Fruit fly (Drosophila melanogaster) whole organism, embryonic: ENCODE measurements around the gene bin.
A peak's percentile ranks its signal among the peaks of the same experiment; 100 is the strongest.

Experiments used
- Bteb2 ChIP-seq: fragments of 200-800 bp; sonication (Bioruptor generic); optimal IDR thresholded peaks from 2 replicates; lab custom pipeline; 2016; ENCODE audit warnings: missing biosample characterization, missing genetic modification characterization
- CG10147 ChIP-seq: fragments of 200-800 bp; sonication (Bioruptor generic); optimal IDR thresholded peaks from 2 replicates; lab custom pipeline; 2019; ENCODE audit warnings: missing biosample characterization, mild to moderate bottlenecking, missing genetic modification characterization, moderate library complexity
- CG11247 ChIP-seq: fragments of 200-800 bp; sonication (Bioruptor generic); IDR thresholded peaks from 2 replicates; pipeline ENCODE4 v1.3.6; 2022; ENCODE audit warnings: missing biosample characterization, missing genetic modification characterization
- CG11504 ChIP-seq: fragments of 200-800 bp; sonication (Bioruptor generic); optimal IDR thresholded peaks from 3 replicates; lab custom pipeline; 2019; ENCODE audit warnings: missing biosample characterization, mild to moderate bottlenecking, missing genetic modification characterization, moderate library complexity
- CG12299 ChIP-seq: fragments of 200-800 bp; sonication (Bioruptor generic); optimal IDR thresholded peaks from 2 replicates; lab custom pipeline; 2018; ENCODE audit warnings: missing biosample characterization, mild to moderate bottlenecking, missing genetic modification characterization
- CG14667 ChIP-seq: fragments of 200-800 bp; sonication (Bioruptor generic); IDR thresholded peaks from 2 replicates; pipeline ENCODE4 v1.3.6; 2022; ENCODE audit warnings: missing biosample characterization, missing genetic modification characterization
- CG15479 ChIP-seq: fragments of 200-800 bp; sonication (Bioruptor generic); optimal IDR thresholded peaks from 3 replicates; lab custom pipeline; 2019; ENCODE audit warnings: missing biosample characterization, mild to moderate bottlenecking, missing genetic modification characterization, moderate library complexity
- CG17359 ChIP-seq: fragments of 200-800 bp; sonication (Bioruptor generic); optimal IDR thresholded peaks from 3 replicates; lab custom pipeline; 2018; ENCODE audit warnings: missing biosample characterization, mild to moderate bottlenecking, missing genetic modification characterization, moderate library complexity
- CG18599 ChIP-seq: fragments of 200-800 bp; sonication (Bioruptor generic); optimal IDR thresholded peaks from 3 replicates; lab custom pipeline; 2017; ENCODE audit warnings: missing biosample characterization, missing genetic modification characterization, mild to moderate bottlenecking, moderate library complexity, missing genetic modification reagents
- CG2678 ChIP-seq: fragments of 200-800 bp; sonication (Bioruptor generic); optimal IDR thresholded peaks from 3 replicates; lab custom pipeline; 2019; ENCODE audit warnings: missing biosample characterization, mild to moderate bottlenecking, missing genetic modification characterization, moderate library complexity
- CG31224 ChIP-seq: fragments of 200-800 bp; sonication (Bioruptor generic); IDR thresholded peaks from 2 replicates; pipeline ENCODE4 v1.3.6; 2022; ENCODE audit warnings: missing biosample characterization, missing genetic modification characterization
- CG32772 ChIP-seq: fragments of 200-800 bp; sonication (Bioruptor generic); IDR thresholded peaks from 2 replicates; pipeline ENCODE4 v1.3.6; 2022; ENCODE audit warnings: missing biosample characterization, missing genetic modification characterization
- CG4424 ChIP-seq: fragments of 200-800 bp; sonication (Bioruptor generic); optimal IDR thresholded peaks from 3 replicates; lab custom pipeline; 2016; ENCODE audit warnings: missing biosample characterization, missing genetic modification characterization
- CG6654 ChIP-seq: fragments of 200-800 bp; sonication (Bioruptor generic); optimal IDR thresholded peaks from 2 replicates; lab custom pipeline; 2017; ENCODE audit warnings: missing biosample characterization, mild to moderate bottlenecking, missing genetic modification characterization
- CG6689 ChIP-seq: fragments of 200-800 bp; sonication (Bioruptor generic); IDR thresholded peaks from 2 replicates; pipeline ENCODE4 v1.3.6; 2022; ENCODE audit warnings: missing biosample characterization, missing genetic modification characterization
- CG7987 ChIP-seq: fragments of 200-800 bp; sonication (Bioruptor generic); optimal IDR thresholded peaks from 2 replicates; lab custom pipeline; 2018; ENCODE audit warnings: missing biosample characterization, mild to moderate bottlenecking, missing genetic modification characterization, moderate library complexity
- CG8765 ChIP-seq: fragments of 200-800 bp; sonication (Bioruptor generic); IDR thresholded peaks from 2 replicates; pipeline ENCODE4 v1.3.6; 2022; ENCODE audit warnings: missing biosample characterization, missing genetic modification characterization
- CG9727 ChIP-seq: fragments of 200-800 bp; sonication (Bioruptor generic); optimal IDR thresholded peaks from 3 replicates; lab custom pipeline; 2017; ENCODE audit warnings: missing biosample characterization, mild to moderate bottlenecking, missing genetic modification characterization
- HLH4C ChIP-seq: fragments of 200-800 bp; sonication (Bioruptor generic); IDR thresholded peaks from 3 replicates; pipeline ENCODE4 v1.3.6; 2022; ENCODE audit warnings: missing biosample characterization, missing genetic modification characterization; ENCODE audit not compliant: partially characterized antibody
- Lhr ChIP-seq: fragments of 200-800 bp; sonication (Bioruptor generic); optimal IDR thresholded peaks from 3 replicates; lab custom pipeline; 2017; ENCODE audit warnings: mild to moderate bottlenecking, missing biosample characterization, missing genetic modification reagents, missing genetic modification characterization
- Med ChIP-seq: fragments of 200-800 bp; sonication (Bioruptor generic); peaks from one replicate; lab custom pipeline; 2016; ENCODE audit warnings: missing biosample characterization, missing genetic modification characterization, mild to moderate bottlenecking, inconsistent platforms, moderate library complexity
- Meics ChIP-seq: fragments of 200-800 bp; sonication (Bioruptor generic); optimal IDR thresholded peaks from 2 replicates; lab custom pipeline; 2017; ENCODE audit warnings: missing biosample characterization, mild to moderate bottlenecking, missing genetic modification characterization
- Nf-YC ChIP-seq: fragments of 200-800 bp; optimal IDR thresholded peaks from 3 replicates; lab custom pipeline; 2019; ENCODE audit warnings: missing biosample characterization, mild to moderate bottlenecking, missing genetic modification characterization, moderate library complexity
- Pdp1 ChIP-seq, 2 experiments: fragments of 200-800 bp; sonication (Bioruptor generic); optimal IDR thresholded peaks; 3 replicates each; lab custom pipeline; 2016; ENCODE audit warnings: missing biosample characterization in 2 of 2, missing genetic modification characterization in 2 of 2, mild to moderate bottlenecking in 1 of 2, moderate library complexity in 1 of 2
- cas ChIP-seq: fragments of 200-800 bp; sonication (Bioruptor generic); IDR thresholded peaks from 2 replicates; pipeline ENCODE4 v1.3.6; 2022; ENCODE audit warnings: missing biosample characterization, missing genetic modification characterization
- chinmo ChIP-seq: fragments of 200-800 bp; sonication (Bioruptor generic); IDR thresholded peaks from 4 replicates; pipeline ENCODE4 v1.3.6; 2022; ENCODE audit warnings: missing biosample characterization, missing genetic modification characterization; ENCODE audit not compliant: partially characterized antibody
- crc ChIP-seq: fragments of 200-800 bp; sonication (Bioruptor generic); optimal IDR thresholded peaks from 2 replicates; lab custom pipeline; 2016; ENCODE audit warnings: missing biosample characterization, missing genetic modification characterization
- crol ChIP-seq: fragments of 200-800 bp; sonication (Bioruptor generic); IDR thresholded peaks from 2 replicates; pipeline ENCODE4 v1.3.6; 2022; ENCODE audit warnings: missing biosample characterization, missing genetic modification characterization
- cwo ChIP-seq: fragments of 200-800 bp; sonication (Bioruptor generic); optimal IDR thresholded peaks from 3 replicates; lab custom pipeline; 2017; ENCODE audit warnings: missing biosample characterization, missing genetic modification characterization, mild to moderate bottlenecking, moderate library complexity, missing genetic modification reagents
- gfzf ChIP-seq: fragments of 200-800 bp; sonication (Bioruptor generic); optimal IDR thresholded peaks from 2 replicates; lab custom pipeline; 2016; ENCODE audit warnings: missing biosample characterization, mild to moderate bottlenecking, missing genetic modification characterization, moderate library complexity
- klu ChIP-seq: fragments of 200-800 bp; sonication (Bioruptor generic); IDR thresholded peaks from 2 replicates; pipeline ENCODE4 v1.3.6; 2022; ENCODE audit warnings: missing biosample characterization, missing genetic modification characterization
- kni ChIP-seq: fragments of 200-800 bp; sonication (Bioruptor generic); optimal IDR thresholded peaks from 3 replicates; lab custom pipeline; 2017; ENCODE audit warnings: mild to moderate bottlenecking, missing biosample characterization, missing genetic modification reagents, missing genetic modification characterization
- sd ChIP-seq: fragments of 200-800 bp; sonication (Bioruptor generic); optimal IDR thresholded peaks from 3 replicates; lab custom pipeline; 2018; ENCODE audit warnings: missing biosample characterization, mild to moderate bottlenecking, missing genetic modification characterization, moderate library complexity
- stwl ChIP-seq: fragments of 200-800 bp; sonication (Bioruptor generic); optimal IDR thresholded peaks from 3 replicates; lab custom pipeline; 2018; ENCODE audit warnings: missing biosample characterization, mild to moderate bottlenecking, missing genetic modification characterization, moderate library complexity
- tgo ChIP-seq: fragments of 200-800 bp; sonication (Bioruptor generic); IDR thresholded peaks from 3 replicates; pipeline ENCODE4 v1.3.6; 2022; ENCODE audit warnings: missing biosample characterization, missing genetic modification characterization
- trem ChIP-seq: fragments of 200-800 bp; optimal IDR thresholded peaks from 3 replicates; lab custom pipeline; 2019; ENCODE audit warnings: missing biosample characterization, mild to moderate bottlenecking, missing genetic modification characterization, moderate library complexity
- twi ChIP-seq: fragments of 200-800 bp; optimal IDR thresholded peaks from 2 replicates; lab custom pipeline; 2019; ENCODE audit warnings: missing biosample characterization, mild to moderate bottlenecking, missing genetic modification characterization, moderate library complexity
- vvl ChIP-seq: fragments of 200-800 bp; sonication (Bioruptor generic); IDR thresholded peaks from 2 replicates; pipeline ENCODE4 v1.3.6; 2022; ENCODE audit warnings: missing biosample characterization, missing genetic modification characterization

Gene bin

dm6 chr3L:7009411-7009810, 19.0 kb downstream of the bin start (continued):
- TF ChIP-seq trem (tag; lab: Kevin White, UChicago) (no peak), Bteb2 (GFP tag; lab: Kevin White, UChicago) (no peak), CG10147 (GFP tag; lab: Kevin White, UChicago) (peak; percentile 24), CG32772 (GFP tag; lab: Robert Waterston, UW) (no peak), gfzf (GFP tag; lab: Kevin White, UChicago) (no peak), klu (GFP tag; lab: Robert Waterston, UW) (no peak), tgo (no peak), CG31224 (GFP tag; lab: Robert Waterston, UW) (no peak), twi (tag; lab: Kevin White, UChicago) (no peak), cwo (GFP tag; lab: Kevin White, UChicago) (no peak), cas (no peak), HLH4C (GFP tag; lab: Robert Waterston, UW) (no peak), CG11247 (GFP tag; lab: Robert Waterston, UW) (no peak), CG4424 (GFP tag; lab: Kevin White, UChicago) (peak; percentile 6), CG17359 (tag; lab: Kevin White, UChicago) (peak; percentile 29), CG18599 (GFP tag; lab: Kevin White, UChicago) (no peak), CG11504 (tag; lab: Kevin White, UChicago) (peak; percentile 58)

- TF ChIP-seq CG15479 (GFP tag; lab: Kevin White, UChicago): no peak
- TF ChIP-seq cwo (GFP tag; lab: Kevin White, UChicago): peak; percentile 45
- TF ChIP-seq chinmo (GFP tag; lab: Robert Waterston, UW): 0 out of 4 replicates have a peak, but pooled peaks have one; percentile 26
- TF ChIP-seq vvl (GFP tag; lab: Robert Waterston, UW): peak; percentile 29; the same call in 1 of the 2 replicates
- TF ChIP-seq Lhr (GFP tag; lab: Kevin White, UChicago): no peak
- TF ChIP-seq sd (tag; lab: Kevin White, UChicago): peak; percentile 65
- no peak for TF ChIP-seq Nf-YC (tag; lab: Kevin White, UChicago)
- no peak for TF ChIP-seq CG2678
- no peak for TF ChIP-seq Meics
- peak in 1 of 2 experiments; percentile 19 for TF ChIP-seq Pdp1 (GFP tag; optimal IDR thresholded peaks at IDR 0.05; lab: Kevin White, UChicago)
- TF ChIP-seq CG9727 (GFP tag; lab: Kevin White, UChicago): no peak
- 0 out of 2 replicates have a peak, but pooled peaks have one; percentile 6 for TF ChIP-seq crol
- TF ChIP-seq CG12299: no peak
- peak; percentile 15 for TF ChIP-seq Med (GFP tag; lab: Kevin White, UChicago)
- peak; percentile 58 for TF ChIP-seq kni
- TF ChIP-seq crc: no peak
- TF ChIP-seq CG14667 (GFP tag; lab: Robert Waterston, UW): no peak
- no peak for TF ChIP-seq CG8765
- TF ChIP-seq CG6689 (GFP tag; lab: Robert Waterston, UW): no peak
These were observed 19.5 kb downstream of the bin start for dm6 chr3L:7009886-7010285.

dm6 chr3L:7012271-7012670, 21.8 kb downstream of the bin start:
- TF ChIP-seq stwl (tag; lab: Kevin White, UChicago) (peak; percentile 13), CG6654 (peak; percentile 97), CG7987 (GFP tag; lab: Kevin White, UChicago) (no peak)
